Worm (Caenorhabditis elegans): Measurements from ENCODE around the gene C18A3.11.

DNA sequence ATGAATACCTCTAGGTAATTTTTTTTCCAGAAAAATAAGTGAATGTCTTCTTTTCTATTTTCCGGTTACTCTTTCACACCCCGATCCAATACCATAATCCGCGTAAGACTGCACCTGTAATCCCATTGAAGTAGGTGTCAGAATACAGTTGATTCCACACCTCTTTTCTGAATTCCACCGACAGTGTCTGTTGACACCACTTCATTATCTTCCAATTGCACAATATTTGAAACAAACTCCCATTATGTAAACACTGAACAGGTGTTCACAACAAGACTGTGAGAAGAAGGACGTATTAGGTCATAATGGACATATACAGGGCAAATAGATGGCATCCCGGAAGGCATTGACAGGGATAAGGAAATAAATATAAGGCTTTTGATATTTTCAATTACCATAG lies 46.5 kb downstream of the C18A3.11 start:
- no peak for TF ChIP-seq ets-4 (GFP tag; optimal IDR thresholded peaks at IDR 0.05)
- TF ChIP-seq cebp-2 (GFP tag; IDR thresholded peaks at IDR 0.05) = no peak
- no peak for TF ChIP-seq F49E8.2 (tag; optimal IDR thresholded peaks at IDR 0.05; ENCODE audit: insufficient read depth)
